Fruit fly (Drosophila melanogaster) whole organism, embryonic: ENCODE results near the gene CG16853.

Experiments used
- Ada2b ChIP-seq: fragments of 200-800 bp; sonication (Bioruptor generic); IDR thresholded peaks from 2 replicates; pipeline ENCODE4 v1.3.6; 2022; ENCODE audit warnings: missing biosample characterization, missing genetic modification characterization
- BEAF-32 ChIP-seq: fragments of 200-800 bp; sonication (Bioruptor generic); optimal IDR thresholded peaks from 3 replicates; lab custom pipeline; 2017; ENCODE audit warnings: missing biosample characterization, missing genetic modification characterization, mild to moderate bottlenecking, moderate library complexity, missing genetic modification reagents
- CG1024 ChIP-seq: fragments of 200-800 bp; sonication (Bioruptor generic); IDR thresholded peaks from 2 replicates; pipeline ENCODE4 v1.3.6; 2022; ENCODE audit warnings: missing biosample characterization, missing genetic modification characterization
- CG10274 ChIP-seq: fragments of 200-800 bp; sonication (Bioruptor generic); optimal IDR thresholded peaks from 3 replicates; lab custom pipeline; 2017; ENCODE audit warnings: missing biosample characterization, mild to moderate bottlenecking, missing genetic modification characterization
- CG10366 ChIP-seq: fragments of 200-800 bp; sonication (Bioruptor generic); IDR thresholded peaks from 2 replicates; pipeline ENCODE4 v1.3.6; 2022; ENCODE audit warnings: missing biosample characterization, missing genetic modification characterization
- CG10654 ChIP-seq: fragments of 200-800 bp; sonication (Bioruptor generic); optimal IDR thresholded peaks from 2 replicates; lab custom pipeline; 2016; ENCODE audit warnings: missing biosample characterization, missing genetic modification characterization
- CG11696 ChIP-seq: fragments of 200-800 bp; sonication (Bioruptor generic); IDR thresholded peaks from 2 replicates; pipeline ENCODE4 v1.3.6; 2022; ENCODE audit warnings: missing biosample characterization, missing genetic modification characterization
- CG12942 ChIP-seq: fragments of 200-800 bp; sonication (Bioruptor generic); optimal IDR thresholded peaks from 3 replicates; lab custom pipeline; 2016; ENCODE audit warnings: missing biosample characterization, missing genetic modification characterization
- CG14441 ChIP-seq: fragments of 200-800 bp; sonication (Bioruptor generic); IDR thresholded peaks from 2 replicates; pipeline ENCODE4 v1.3.6; 2022; ENCODE audit warnings: missing biosample characterization, missing genetic modification characterization
- CG14710 ChIP-seq: fragments of 200-800 bp; sonication (Bioruptor generic); optimal IDR thresholded peaks from 3 replicates; lab custom pipeline; 2019; ENCODE audit warnings: missing biosample characterization, mild to moderate bottlenecking, missing genetic modification characterization, moderate library complexity
- CG14965 ChIP-seq: fragments of 200-800 bp; sonication (Bioruptor generic); optimal IDR thresholded peaks from 2 replicates; lab custom pipeline; 2016; ENCODE audit warnings: missing biosample characterization, missing genetic modification characterization, borderline replicate concordance
- CG15011 ChIP-seq: fragments of 200-800 bp; sonication (Bioruptor generic); optimal IDR thresholded peaks from 3 replicates; lab custom pipeline; 2018; ENCODE audit warnings: missing biosample characterization, mild to moderate bottlenecking, missing genetic modification characterization
- CG15073 ChIP-seq: fragments of 200-800 bp; sonication (Bioruptor generic); optimal IDR thresholded peaks from 2 replicates; lab custom pipeline; 2016; ENCODE audit warnings: missing biosample characterization, missing genetic modification characterization
- CG15269 ChIP-seq: fragments of 200-800 bp; sonication (Bioruptor generic); optimal IDR thresholded peaks from 2 replicates; lab custom pipeline; 2018; ENCODE audit warnings: missing biosample characterization, mild to moderate bottlenecking, missing genetic modification characterization, moderate library complexity
- CG16815 ChIP-seq: fragments of 200-800 bp; sonication (Bioruptor generic); optimal IDR thresholded peaks from 3 replicates; lab custom pipeline; 2017; ENCODE audit warnings: missing biosample characterization, mild to moderate bottlenecking, missing genetic modification characterization
- CG17829 ChIP-seq: fragments of 200-800 bp; optimal IDR thresholded peaks from 2 replicates; lab custom pipeline; 2019; ENCODE audit warnings: missing biosample characterization, mild to moderate bottlenecking, missing genetic modification characterization, moderate library complexity
- CG3407 ChIP-seq: fragments of 200-800 bp; sonication (Bioruptor generic); optimal IDR thresholded peaks from 2 replicates; lab custom pipeline; 2018; ENCODE audit warnings: missing biosample characterization, mild to moderate bottlenecking, missing genetic modification characterization
- CG6254 ChIP-seq: fragments of 200-800 bp; sonication (Bioruptor generic); optimal IDR thresholded peaks from 3 replicates; lab custom pipeline; 2017; ENCODE audit warnings: mild to moderate bottlenecking, missing biosample characterization, missing genetic modification reagents, missing genetic modification characterization
- CG6683 ChIP-seq: fragments of 200-800 bp; sonication (Bioruptor generic); optimal IDR thresholded peaks from 2 replicates; lab custom pipeline; 2017; ENCODE audit warnings: missing biosample characterization, mild to moderate bottlenecking, missing genetic modification characterization, missing genetic modification reagents
- CG8281 ChIP-seq: fragments of 200-800 bp; sonication (Bioruptor generic); optimal IDR thresholded peaks from 2 replicates; lab custom pipeline; 2018; ENCODE audit warnings: missing biosample characterization, mild to moderate bottlenecking, missing genetic modification characterization, moderate library complexity
- CG8478 ChIP-seq: fragments of >200 bp; optimal IDR thresholded peaks from 2 replicates; lab custom pipeline; 2018
- CG9932 ChIP-seq: fragments of 200-800 bp; sonication (Bioruptor generic); IDR thresholded peaks from 2 replicates; pipeline ENCODE4 v1.3.6; 2022; ENCODE audit warnings: missing biosample characterization, missing genetic modification characterization
- Dip2 ChIP-seq: fragments of 200-800 bp; sonication (Bioruptor generic); IDR thresholded peaks from 2 replicates; pipeline ENCODE4 v1.3.6; 2022; ENCODE audit warnings: missing biosample characterization, missing genetic modification characterization
- Dip3 ChIP-seq: fragments of 200-800 bp; sonication (Bioruptor generic); optimal IDR thresholded peaks from 3 replicates; lab custom pipeline; 2016; ENCODE audit warnings: missing biosample characterization, missing genetic modification characterization
- Hsf ChIP-seq: fragments of 200-800 bp; sonication (Bioruptor generic); optimal IDR thresholded peaks from 3 replicates; lab custom pipeline; 2016; ENCODE audit warnings: missing biosample characterization, missing genetic modification characterization
- Meics ChIP-seq: fragments of 200-800 bp; sonication (Bioruptor generic); optimal IDR thresholded peaks from 2 replicates; lab custom pipeline; 2017; ENCODE audit warnings: missing biosample characterization, mild to moderate bottlenecking, missing genetic modification characterization
- Nf-YC ChIP-seq: fragments of 200-800 bp; optimal IDR thresholded peaks from 3 replicates; lab custom pipeline; 2019; ENCODE audit warnings: missing biosample characterization, mild to moderate bottlenecking, missing genetic modification characterization, moderate library complexity
- Oaz ChIP-seq: fragments of 200-800 bp; sonication (Bioruptor generic); IDR thresholded peaks from 2 replicates; pipeline ENCODE4 v1.3.6; 2022; ENCODE audit warnings: missing biosample characterization, missing genetic modification characterization
- Ptx1 ChIP-seq: fragments of 200-800 bp; sonication (Bioruptor generic); IDR thresholded peaks from 2 replicates; pipeline ENCODE4 v1.3.6; 2022; ENCODE audit warnings: missing biosample characterization, missing genetic modification characterization
- Sox102F ChIP-seq: fragments of 200-800 bp; sonication (Bioruptor generic); optimal IDR thresholded peaks from 2 replicates; lab custom pipeline; 2018; ENCODE audit warnings: missing biosample characterization, mild to moderate bottlenecking, missing genetic modification characterization, moderate library complexity
- Usf ChIP-seq: fragments of 200-800 bp; sonication (Bioruptor generic); optimal IDR thresholded peaks from 2 replicates; lab custom pipeline; 2017; ENCODE audit warnings: missing genotype, missing biosample characterization, missing genetic modification characterization
- Xbp1 ChIP-seq: fragments of 200-800 bp; sonication (Bioruptor generic); optimal IDR thresholded peaks from 3 replicates; lab custom pipeline; 2016; ENCODE audit warnings: missing biosample characterization, mild to moderate bottlenecking, missing genetic modification characterization
- ase ChIP-seq: fragments of 200-800 bp; sonication (Bioruptor generic); IDR thresholded peaks from 3 replicates; pipeline ENCODE4 v1.3.6; 2022; ENCODE audit warnings: missing biosample characterization, missing genetic modification characterization
- cad ChIP-seq: fragments of >200 bp; optimal IDR thresholded peaks from 2 replicates; lab custom pipeline; 2017; ENCODE audit warnings: missing biosample characterization, missing genetic modification characterization
- cato ChIP-seq: fragments of 200-800 bp; sonication (Bioruptor generic); optimal IDR thresholded peaks from 2 replicates; lab custom pipeline; 2016; ENCODE audit warnings: missing biosample characterization, missing genetic modification characterization, borderline replicate concordance
- chinmo ChIP-seq: fragments of 200-800 bp; sonication (Bioruptor generic); IDR thresholded peaks from 4 replicates; pipeline ENCODE4 v1.3.6; 2022; ENCODE audit warnings: missing biosample characterization, missing genetic modification characterization; ENCODE audit not compliant: partially characterized antibody
- exex ChIP-seq: fragments of 200-800 bp; sonication (Bioruptor generic); optimal IDR thresholded peaks from 4 replicates; lab custom pipeline; 2018; ENCODE audit warnings: missing biosample characterization, mild to moderate bottlenecking, missing genetic modification characterization, moderate library complexity
- fd96Cb ChIP-seq: fragments of 200-800 bp; sonication (Bioruptor generic); optimal IDR thresholded peaks from 2 replicates; lab custom pipeline; 2018; ENCODE audit warnings: missing biosample characterization, mild to moderate bottlenecking, missing genetic modification characterization, moderate library complexity
- gro ChIP-seq: fragments of 200-800 bp; sonication (Bioruptor generic); optimal IDR thresholded peaks from 2 replicates; lab custom pipeline; 2016; ENCODE audit warnings: missing biosample characterization, missing genetic modification characterization
- hb ChIP-seq: fragments of 200-800 bp; sonication (Bioruptor generic); IDR thresholded peaks from 3 replicates; pipeline ENCODE4 v1.3.6; 2022; ENCODE audit warnings: missing biosample characterization, missing genetic modification characterization; ENCODE audit not compliant: partially characterized antibody
- hth ChIP-seq: fragments of >200 bp; optimal IDR thresholded peaks from 2 replicates; lab custom pipeline; 2017; ENCODE audit warnings: inconsistent platforms
- insv ChIP-seq, 2 experiments: fragments of 200-800 bp; sonication (Bioruptor generic); optimal IDR thresholded peaks; 3 replicates each; lab custom pipeline; 2016 to 2018; ENCODE audit warnings: missing biosample characterization in 2 of 2, missing genetic modification characterization in 2 of 2
- kni ChIP-seq: fragments of 200-800 bp; sonication (Bioruptor generic); optimal IDR thresholded peaks from 3 replicates; lab custom pipeline; 2017; ENCODE audit warnings: mild to moderate bottlenecking, missing biosample characterization, missing genetic modification reagents, missing genetic modification characterization
- nau ChIP-seq: fragments of 200-800 bp; sonication (Bioruptor generic); optimal IDR thresholded peaks from 3 replicates; lab custom pipeline; 2017; ENCODE audit warnings: missing biosample characterization, mild to moderate bottlenecking, missing genetic modification characterization, missing genetic modification reagents
- otp ChIP-seq: fragments of 200-800 bp; sonication (Bioruptor generic); IDR thresholded peaks from 3 replicates; pipeline ENCODE4, ENCODE4 v1.3.6; 2022; ENCODE audit warnings: missing biosample characterization, missing genetic modification characterization
- schlank ChIP-seq: fragments of 200-800 bp; sonication (Bioruptor generic); optimal IDR thresholded peaks from 2 replicates; lab custom pipeline; 2018; ENCODE audit warnings: missing biosample characterization, mild to moderate bottlenecking, missing genetic modification characterization
- shn ChIP-seq: fragments of 200-800 bp; sonication (Bioruptor generic); optimal IDR thresholded peaks from 3 replicates; lab custom pipeline; 2016; ENCODE audit warnings: missing biosample characterization, missing genetic modification characterization
- sqz ChIP-seq: fragments of 200-800 bp; sonication (Bioruptor generic); optimal IDR thresholded peaks from 3 replicates; lab custom pipeline; 2018; ENCODE audit warnings: missing biosample characterization, mild to moderate bottlenecking, missing genetic modification characterization
- tna ChIP-seq: fragments of 200-800 bp; sonication (Bioruptor generic); IDR thresholded peaks from 2 replicates; pipeline ENCODE4 v1.3.6; 2022; ENCODE audit warnings: missing biosample characterization, missing genetic modification characterization; ENCODE audit not compliant: partially characterized antibody
- zen2 ChIP-seq: fragments of 200-800 bp; sonication (Bioruptor generic); IDR thresholded peaks from 3 replicates; pipeline ENCODE4 v1.3.6; 2022; ENCODE audit warnings: missing biosample characterization, missing genetic modification characterization; ENCODE audit not compliant: partially characterized antibody

Gene CG16853

DNA sequence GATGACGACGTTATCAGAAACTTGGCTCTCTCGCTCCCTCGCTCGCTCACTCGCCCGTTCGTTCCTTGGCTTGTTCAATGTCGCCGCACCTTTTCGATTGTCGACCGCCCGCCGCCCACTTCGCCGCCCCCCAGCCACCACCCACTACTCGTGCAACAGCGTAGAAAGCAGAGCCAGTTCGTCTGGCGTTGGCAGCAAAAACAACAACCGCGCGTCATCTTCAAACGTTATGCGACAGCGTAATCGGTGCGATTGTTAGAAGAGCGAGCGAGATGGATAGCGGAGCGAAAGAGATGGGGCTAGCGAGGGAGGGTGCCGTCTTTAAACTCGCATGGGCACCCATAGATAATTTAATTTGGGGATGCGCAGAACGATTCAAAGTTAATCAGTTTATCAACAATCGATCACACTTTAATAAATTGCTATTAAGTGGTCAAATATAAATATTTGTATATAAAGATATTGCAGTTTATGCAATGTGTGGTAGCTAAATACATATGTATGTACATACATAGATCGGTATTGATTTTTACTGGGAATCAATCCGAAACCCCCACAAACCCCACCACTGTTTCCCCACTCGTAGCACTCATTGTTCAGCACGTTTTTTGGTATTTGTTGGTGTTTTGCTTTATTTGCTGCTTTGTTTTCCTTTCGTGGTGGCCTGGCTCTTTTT, 27.7 kb upstream of the CG16853 start (continued):
- TF ChIP-seq tna (no peak), zen2 (GFP tag; lab: Robert Waterston, UW) (no peak), shn (GFP tag; lab: Kevin White, UChicago) (no peak), gro (GFP tag; lab: Kevin White, UChicago) (no peak), CG8281 (tag; lab: Kevin White, UChicago) (no peak), CG10654 (GFP tag; lab: Kevin White, UChicago) (peak; percentile 34), CG9932 (GFP tag; lab: Robert Waterston, UW) (peak; percentile 66), CG10366 (GFP tag; lab: Robert Waterston, UW) (peak; percentile 60), nau (GFP tag; lab: Kevin White, UChicago) (no peak), CG15011 (no peak), hb (no peak), Meics (GFP tag; lab: Kevin White, UChicago) (peak; percentile 67), ase (GFP tag; lab: Robert Waterston, UW) (peak; percentile 22; the same call in 2 of the 3 replicates), schlank (tag; lab: Kevin White, UChicago) (peak; percentile 3), CG15269 (tag; lab: Kevin White, UChicago) (peak; percentile 58), CG17829 (tag; lab: Kevin White, UChicago) (peak; percentile 22), CG8478 (no peak), CG15073 (GFP tag; lab: Kevin White, UChicago) (peak; percentile 13), Dip2 (GFP tag; lab: Robert Waterston, UW) (no peak), CG16815 (GFP tag; lab: Kevin White, UChicago) (peak; percentile 76), cato (GFP tag; lab: Kevin White, UChicago) (no peak), CG6254 (GFP tag; lab: Kevin White, UChicago) (peak; percentile 17), Nf-YC (tag; lab: Kevin White, UChicago) (peak; percentile 26), insv (GFP tag; optimal IDR thresholded peaks at IDR 0.05; lab: Kevin White, UChicago) (no peak), Ptx1 (GFP tag; lab: Robert Waterston, UW) (peak; percentile 78), BEAF-32 (GFP tag; lab: Kevin White, UChicago) (no peak), CG14965 (GFP tag; lab: Kevin White, UChicago) (no peak), hth (no peak), Xbp1 (GFP tag; lab: Kevin White, UChicago) (no peak), Oaz (GFP tag; lab: Robert Waterston, UW) (no peak), Ada2b (GFP tag; lab: Robert Waterston, UW) (peak; percentile 61), CG12942 (GFP tag; lab: Kevin White, UChicago) (no peak), CG10274 (peak; percentile 34), Usf (GFP tag; lab: Kevin White, UChicago) (peak; percentile 71), fd96Cb (peak; percentile 30), CG14710 (tag; lab: Kevin White, UChicago) (peak; percentile 11), CG1024 (GFP tag; lab: Robert Waterston, UW) (no peak), CG3407 (no peak), sqz (no peak), otp (GFP tag; lab: Robert Waterston, UW) (no peak; the same call in 2 of the 3 replicates), chinmo (GFP tag; lab: Robert Waterston, UW) (peak; percentile 99), kni (GFP tag; lab: Kevin White, UChicago) (peak; percentile 15), Dip3 (GFP tag; lab: Kevin White, UChicago) (peak; percentile 23), CG14441 (peak; percentile 52; the same call in 1 of the 2 replicates), exex (tag; lab: Kevin White, UChicago) (peak; percentile 57), cad (GFP tag; lab: Kevin White, UChicago) (no peak), CG11696 (no peak), CG6683 (GFP tag; lab: Kevin White, UChicago) (peak; percentile 46), Sox102F (peak; percentile 57), Hsf (GFP tag; lab: Kevin White, UChicago) (peak; percentile 1)
